Fruit fly (Drosophila melanogaster) S2 (cell line): Measurements from ENCODE around the gene orb2.

Source experiments
- CG8478 ChIP-seq: fragments of >200 bp; optimal IDR thresholded peaks from 2 replicates; lab custom pipeline; 2018
- CTCF ChIP-seq, 2 experiments: fragments of >200 bp; optimal IDR thresholded peaks; 2 replicates each; lab custom pipeline; 2018

- no peak for TF ChIP-seq CG8478
- TF ChIP-seq CTCF (optimal IDR thresholded peaks at IDR 0.05; lab: Kevin White, UChicago): no peak
Observed at dm6 chr3L:8931916-8932315, 22.3 kb downstream of the orb2 start.
